Fruit fly (Drosophila melanogaster) whole organism, embryonic: ENCODE results near the gene CG13056.

ENCODE experiments used
- gt ChIP-seq: fragments of 200-800 bp; sonication (Bioruptor generic); IDR thresholded peaks from 2 replicates; pipeline ENCODE4 v1.3.6; 2022; ENCODE audit warnings: missing biosample characterization, missing genetic modification characterization
- oc ChIP-seq: fragments of 200-800 bp; sonication (Bioruptor generic); optimal IDR thresholded peaks from 2 replicates; lab custom pipeline; 2018; ENCODE audit warnings: missing biosample characterization, mild to moderate bottlenecking, missing genetic modification characterization, moderate library complexity
- trh ChIP-seq: fragments of 200-800 bp; sonication (Bioruptor generic); optimal IDR thresholded peaks from 2 replicates; lab custom pipeline; 2016; ENCODE audit warnings: missing biosample characterization, missing genetic modification characterization

- TF ChIP-seq oc (no peak), trh (GFP tag; lab: Kevin White, UChicago) (no peak), gt (GFP tag; lab: Robert Waterston, UW) (no peak)
Observed at dm6 chr3L:16381184-16381797, 48.2 kb downstream of the CG13056 start, which contains the start of gene Agpat4.
